Worm (Caenorhabditis elegans): Measurements from ENCODE around the gene sra-3.

Gene sra-3

DNA sequence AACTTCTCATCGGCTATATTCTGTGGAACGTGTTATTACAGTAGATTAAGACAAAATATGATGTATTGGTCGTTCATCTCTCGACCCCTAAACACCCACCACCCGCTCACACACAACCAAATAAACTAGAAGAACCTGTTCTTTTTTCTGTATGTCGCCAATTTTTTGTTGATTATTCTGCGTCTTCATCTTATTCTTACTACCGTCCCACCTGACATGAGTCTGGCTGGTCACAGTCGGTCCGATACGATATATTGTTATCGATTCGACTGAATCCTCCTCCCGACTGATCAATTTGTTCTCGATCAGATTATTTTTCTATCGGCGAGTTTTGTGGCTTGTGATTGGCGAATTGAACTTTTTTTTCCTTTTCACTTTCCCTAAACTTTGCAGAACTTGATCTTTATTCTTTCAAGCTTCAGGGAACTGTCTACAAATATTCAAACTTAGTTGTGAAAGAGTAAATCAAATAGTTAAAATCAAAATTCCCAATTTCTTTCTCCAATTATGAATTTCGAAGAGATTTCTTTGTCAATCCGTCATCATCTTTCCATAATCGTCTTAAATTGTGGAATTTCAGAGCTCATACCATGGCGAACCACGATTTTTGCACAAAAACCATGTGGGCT lies 14.4 kb upstream of the sra-3 start, which contains the start of gene F35H8.2 (continued):
- TF ChIP-seq ztf-7 (tag; optimal IDR thresholded peaks at IDR 0.05), result no peak
- no peak for TF ChIP-seq dpl-1 (GFP tag; optimal IDR thresholded peaks at IDR 0.05)
- TF ChIP-seq mdl-1 (tag; optimal IDR thresholded peaks at IDR 0.05), result peak in 1 of 2 experiments; percentile 40
- TF ChIP-seq nhr-28 (tag; optimal IDR thresholded peaks at IDR 0.05), result peak; percentile 55
- TF ChIP-seq lin-38 (GFP tag; IDR thresholded peaks at IDR 0.05), result no peak
- no peak for TF ChIP-seq snpc-4 (tag; optimal IDR thresholded peaks at IDR 0.05)

DNA sequence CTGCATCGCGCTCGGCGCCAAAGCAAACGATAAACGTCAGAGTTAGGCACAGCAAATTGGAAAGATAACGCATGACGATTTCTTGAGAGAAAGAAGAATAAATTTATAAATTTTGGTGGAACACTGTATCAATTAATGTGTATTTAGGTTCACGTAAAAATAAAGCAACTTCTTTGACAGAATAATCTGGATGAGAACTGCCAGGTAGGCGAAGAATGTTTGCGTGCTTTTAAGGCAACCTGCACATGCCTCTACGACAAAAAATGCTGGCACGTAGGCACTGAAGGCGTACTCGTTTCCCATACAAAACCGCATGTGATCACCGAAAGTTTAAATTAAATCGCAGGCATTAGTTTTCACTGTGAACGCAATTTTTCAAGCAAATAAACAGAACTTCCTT lies 12.6 kb upstream of the sra-3 start, which contains the start of gene F35H8.1:
Gene F35H8.1, minus strand, starts transcription at position 101 of the 400 bp plus-strand sequence.
- TF ChIP-seq aha-1 (tag), result no peak
- peak in 1 of 2 experiments; percentile 12 for TF ChIP-seq unc-62 (GFP tag; optimal IDR thresholded peaks at IDR 0.05 in 1 of 2)
- no peak for TF ChIP-seq unc-62 (tag; optimal IDR thresholded peaks at IDR 0.05)

DNA sequence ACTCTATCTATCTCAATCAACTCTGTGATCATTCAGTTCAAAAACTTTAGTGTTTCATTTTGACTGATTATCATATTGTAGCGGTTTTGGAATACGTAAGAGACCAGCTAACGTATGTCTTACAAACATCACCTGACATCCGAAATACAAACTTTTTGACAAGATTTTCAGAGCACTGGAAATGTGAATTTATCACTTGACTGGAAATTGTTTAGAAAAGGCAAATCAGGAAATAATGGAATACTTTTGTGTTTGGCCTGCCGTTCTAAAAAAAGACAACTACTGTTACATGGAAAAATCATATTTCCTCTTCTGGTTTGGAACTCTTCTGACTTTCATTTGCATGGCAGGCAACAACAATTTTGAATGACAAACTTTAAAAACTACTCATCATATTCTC lies 10.9 kb upstream of the sra-3 start, which contains the start of gene F35H8.12:
Gene F35H8.12, plus strand, starts transcription at position 301 of the 400 bp plus-strand sequence.
- TF ChIP-seq lin-15B (tag; optimal IDR thresholded peaks at IDR 0.05), result no peak
- TF ChIP-seq F44E2.7 (GFP tag; IDR thresholded peaks at IDR 0.05), result no peak
- TF ChIP-seq ces-1 (GFP tag; optimal IDR thresholded peaks at IDR 0.05), result no peak
- no peak for TF ChIP-seq aly-2 (tag; optimal IDR thresholded peaks at IDR 0.05)
- TF ChIP-seq lim-7 (GFP tag; IDR thresholded peaks at IDR 0.05), result no peak
- TF ChIP-seq ctbp-1 (GFP tag; IDR thresholded peaks at IDR 0.05), result no peak
- no peak for TF ChIP-seq dpl-1 (GFP tag; optimal IDR thresholded peaks at IDR 0.05)
- TF ChIP-seq hif-1 (tag; optimal IDR thresholded peaks at IDR 0.05), result no peak
- TF ChIP-seq nhr-6 (tag; optimal IDR thresholded peaks at IDR 0.05), result no peak
- TF ChIP-seq skn-1 (tag; optimal IDR thresholded peaks at IDR 0.05), result no peak
- TF ChIP-seq spr-1 (tag; optimal IDR thresholded peaks at IDR 0.05), result no peak
- TF ChIP-seq unc-130 (GFP tag; optimal IDR thresholded peaks at IDR 0.05), result no peak
- no peak for TF ChIP-seq snpc-4 (tag; optimal IDR thresholded peaks at IDR 0.05)
- no peak for TF ChIP-seq mxl-3 (GFP tag; optimal IDR thresholded peaks at IDR 0.05)
- TF ChIP-seq Y75B8A.6 (GFP tag; IDR thresholded peaks at IDR 0.05), result no peak
- no peak for TF ChIP-seq ama-1 (optimal IDR thresholded peaks at IDR 0.05)
- TF ChIP-seq hlh-30 (tag; optimal IDR thresholded peaks at IDR 0.05; ENCODE audit: insufficient read depth), result no peak
- TF ChIP-seq ztf-11 (tag; optimal IDR thresholded peaks at IDR 0.05), result no peak
- TF ChIP-seq cey-2 (tag; optimal IDR thresholded peaks at IDR 0.05; ENCODE audit: borderline replicate concordance, insufficient read depth), result no peak

DNA sequence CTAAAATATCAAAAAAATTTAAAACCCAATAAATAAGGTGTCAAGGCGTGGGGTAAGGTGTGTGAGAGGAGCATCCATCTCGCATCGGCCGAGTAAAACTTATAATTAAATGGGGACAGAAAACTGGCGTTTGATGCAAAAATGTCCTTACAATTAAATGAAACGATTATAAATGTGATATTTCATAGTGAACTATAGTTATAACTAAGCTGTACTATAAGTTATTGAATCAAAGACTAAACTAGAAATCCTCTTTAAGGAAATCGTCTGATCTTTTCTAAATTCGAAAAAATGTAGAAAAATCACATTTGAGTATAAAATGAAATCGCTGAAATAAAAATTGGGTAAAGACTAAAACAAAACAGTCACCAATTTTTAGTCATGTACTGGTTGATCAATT lies 10.1 kb upstream of the sra-3 start, which contains the start of gene sra-6:
Gene sra-6, minus strand, starts transcription at position 101 of the 400 bp plus-strand sequence.
- TF ChIP-seq ceh-28 (tag; optimal IDR thresholded peaks at IDR 0.05), result no peak
- TF ChIP-seq ces-1 (GFP tag; optimal IDR thresholded peaks at IDR 0.05), result no peak
- no peak for TF ChIP-seq php-3 (GFP tag; IDR thresholded peaks at IDR 0.05)
- TF ChIP-seq madf-5 (GFP tag; IDR thresholded peaks at IDR 0.05), result no peak

DNA sequence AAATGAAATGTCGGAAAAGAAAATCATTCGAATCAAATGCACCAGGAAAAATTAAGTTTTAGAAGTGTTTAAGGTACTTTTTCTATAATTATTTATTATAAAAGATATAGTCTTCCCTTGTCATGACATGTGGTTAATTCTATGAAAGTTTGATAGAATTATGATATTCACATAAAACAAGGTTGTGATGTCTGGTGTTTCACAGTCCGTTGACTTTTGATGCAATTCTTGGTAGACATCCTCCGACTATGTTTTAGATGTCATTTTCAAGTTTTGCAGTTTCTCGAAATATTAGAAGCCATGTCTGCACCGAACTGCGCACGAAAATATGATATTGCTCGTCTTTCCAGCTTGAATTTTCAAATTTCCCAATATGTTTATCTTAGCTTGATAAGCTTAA lies 3.8 kb upstream of the sra-3 start, which contains the start of gene sra-7:
Gene sra-7, plus strand, starts transcription at position 301 of the 400 bp plus-strand sequence.
- no peak for TF ChIP-seq lin-1 (GFP tag; IDR thresholded peaks at IDR 0.05)
- TF ChIP-seq aha-1 (tag), result peak; percentile 8
- TF ChIP-seq nhr-237 (tag; optimal IDR thresholded peaks at IDR 0.05), result no peak
- no peak for TF ChIP-seq ceh-32 (tag; optimal IDR thresholded peaks at IDR 0.05; ENCODE audit: poor library complexity)

DNA sequence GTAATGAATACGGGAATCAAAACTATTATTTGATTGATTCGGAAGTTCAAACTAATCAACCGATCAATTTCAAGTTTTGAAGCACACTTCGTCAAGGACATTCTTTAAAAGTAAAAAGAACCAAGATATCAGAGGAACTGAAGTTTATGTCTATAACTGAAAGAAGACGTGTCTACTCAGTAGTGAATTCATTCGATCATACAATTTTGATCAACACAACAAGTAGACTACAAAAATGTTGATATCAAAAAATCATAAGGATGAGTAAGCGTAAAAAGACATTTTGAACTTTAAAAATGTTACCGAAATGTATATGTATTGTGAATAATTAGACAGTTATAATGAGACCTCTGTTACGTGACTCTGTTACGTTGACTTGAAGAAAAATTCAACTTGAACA lies 2.2 kb upstream of the sra-3 start, which contains the start of gene sra-4:
Gene sra-4, minus strand, starts transcription at position 101 of the 400 bp plus-strand sequence.
- no peak for TF ChIP-seq duxl-1 (tag; optimal IDR thresholded peaks at IDR 0.05; ENCODE audit: poor library complexity)
- no peak for TF ChIP-seq unc-62 (GFP tag; optimal IDR thresholded peaks at IDR 0.05 in 1 of 2)
- TF ChIP-seq unc-62 (tag; optimal IDR thresholded peaks at IDR 0.05), result no peak
- TF ChIP-seq lin-39 (tag; optimal IDR thresholded peaks at IDR 0.05), result no peak
- TF ChIP-seq lsy-2 (tag; optimal IDR thresholded peaks at IDR 0.05), result no peak
- no peak for TF ChIP-seq unc-39 (tag; optimal IDR thresholded peaks at IDR 0.05)
- TF ChIP-seq snpc-4 (tag; optimal IDR thresholded peaks at IDR 0.05), result no peak
- no peak for TF ChIP-seq hlh-11 (tag; optimal IDR thresholded peaks at IDR 0.05)
- TF ChIP-seq nhr-77 (tag; optimal IDR thresholded peaks at IDR 0.05), result no peak
- no peak for TF ChIP-seq F37D6.2 (tag; optimal IDR thresholded peaks at IDR 0.05)
- no peak for TF ChIP-seq hif-1 (tag; optimal IDR thresholded peaks at IDR 0.05)
- no peak for TF ChIP-seq R02D3.7 (tag; optimal IDR thresholded peaks at IDR 0.05)
- TF ChIP-seq dmd-8 (GFP tag; IDR thresholded peaks at IDR 0.05), result no peak
- TF ChIP-seq zip-11 (GFP tag; IDR thresholded peaks at IDR 0.05), result no peak

Measured in whole organism, L4 larva.